Fruit fly (Drosophila melanogaster): Measurements from ENCODE around the gene Tango14.

dm6 chr2L:1134011-1134743 is 24.3 kb upstream of the Tango14 start, which contains the start of the genes Iris and CG4577:
- TF ChIP-seq Eip74EF (GFP tag; optimal IDR thresholded peaks at IDR 0.05) (no peak), yki (optimal IDR thresholded peaks at IDR 0.05) (no peak), tgo (GFP tag; IDR thresholded peaks at IDR 0.05) (no peak), sr (GFP tag; IDR thresholded peaks at IDR 0.05) (no peak), GATAe (GFP tag; conservative IDR thresholded peaks at IDR 0.05) (no peak), bigmax (GFP tag; optimal IDR thresholded peaks at IDR 0.05) (no peak), so (GFP tag; IDR thresholded peaks at IDR 0.05) (no peak), CG6765 (GFP tag; optimal IDR thresholded peaks at IDR 0.05) (no peak), CG10462 (GFP tag; optimal IDR thresholded peaks at IDR 0.05) (no peak), Oaz (GFP tag; IDR thresholded peaks at IDR 0.05) (no peak), CG14860 (GFP tag; IDR thresholded peaks at IDR 0.05; ENCODE audit: partially characterized antibody) (no peak)
